Fruit fly (Drosophila melanogaster) whole organism, embryonic: ENCODE results near the gene Oatp33Eb.
A peak's percentile ranks its signal among the peaks of the same experiment; 100 is the strongest.

Experiments used
- ATbp ChIP-seq: fragments of 200-800 bp; sonication (Bioruptor generic); optimal IDR thresholded peaks from 2 replicates; lab custom pipeline; 2017; ENCODE audit warnings: missing biosample characterization, mild to moderate bottlenecking, missing genetic modification characterization, missing genetic modification reagents
- Abd-B ChIP-seq: fragments of 200-800 bp; sonication (Bioruptor generic); optimal IDR thresholded peaks from 2 replicates; lab custom pipeline; 2018; ENCODE audit warnings: missing biosample characterization, mild to moderate bottlenecking, missing genetic modification characterization, moderate library complexity
- BEAF-32 ChIP-seq: fragments of 200-800 bp; sonication (Bioruptor generic); optimal IDR thresholded peaks from 3 replicates; lab custom pipeline; 2017; ENCODE audit warnings: missing biosample characterization, missing genetic modification characterization, mild to moderate bottlenecking, moderate library complexity, missing genetic modification reagents
- Blimp-1 ChIP-seq: fragments of 200-800 bp; sonication (Bioruptor generic); optimal IDR thresholded peaks from 3 replicates; lab custom pipeline; 2018; ENCODE audit warnings: missing biosample characterization, missing genetic modification characterization, mild to moderate bottlenecking, moderate library complexity, missing genetic modification reagents
- CG10321 ChIP-seq: fragments of 200-800 bp; sonication (Bioruptor generic); IDR thresholded peaks from 2 replicates; pipeline ENCODE4 v1.3.6; 2022; ENCODE audit warnings: missing biosample characterization, missing genetic modification characterization
- CG11085 ChIP-seq: fragments of 200-800 bp; sonication (Bioruptor generic); IDR thresholded peaks from 2 replicates; pipeline ENCODE4 v1.3.6; 2022; ENCODE audit warnings: missing biosample characterization, missing genetic modification characterization
- CG13424 ChIP-seq: fragments of 200-800 bp; sonication (Bioruptor generic); optimal IDR thresholded peaks from 2 replicates; lab custom pipeline; 2019; ENCODE audit warnings: missing biosample characterization, mild to moderate bottlenecking, missing genetic modification characterization, moderate library complexity
- CG15696 ChIP-seq: fragments of 200-800 bp; sonication (Bioruptor generic); optimal IDR thresholded peaks from 2 replicates; lab custom pipeline; 2019; ENCODE audit warnings: missing biosample characterization, mild to moderate bottlenecking, missing genetic modification characterization, moderate library complexity
- CG17328 ChIP-seq: fragments of 200-800 bp; sonication (Bioruptor generic); IDR thresholded peaks from 2 replicates; pipeline ENCODE4 v1.3.6; 2022; ENCODE audit warnings: missing biosample characterization, missing genetic modification characterization
- CG2678 ChIP-seq: fragments of 200-800 bp; sonication (Bioruptor generic); optimal IDR thresholded peaks from 3 replicates; lab custom pipeline; 2019; ENCODE audit warnings: missing biosample characterization, mild to moderate bottlenecking, missing genetic modification characterization, moderate library complexity
- CG2712 ChIP-seq: fragments of 200-800 bp; optimal IDR thresholded peaks from 3 replicates; lab custom pipeline; 2019; ENCODE audit warnings: missing biosample characterization, mild to moderate bottlenecking, missing genetic modification characterization, moderate library complexity
- CG33557 ChIP-seq: fragments of 200-800 bp; sonication (Bioruptor generic); optimal IDR thresholded peaks from 2 replicates; lab custom pipeline; 2019; ENCODE audit warnings: missing biosample characterization, mild to moderate bottlenecking, missing genetic modification characterization, moderate library complexity
- CG42726 ChIP-seq: fragments of 200-800 bp; sonication (Bioruptor generic); IDR thresholded peaks from 2 replicates; pipeline ENCODE4 v1.3.6; 2022; ENCODE audit warnings: missing biosample characterization, missing genetic modification characterization; ENCODE audit not compliant: partially characterized antibody
- CG4424 ChIP-seq: fragments of 200-800 bp; sonication (Bioruptor generic); optimal IDR thresholded peaks from 3 replicates; lab custom pipeline; 2016; ENCODE audit warnings: missing biosample characterization, missing genetic modification characterization
- CG4707 ChIP-seq: fragments of 200-800 bp; sonication (Bioruptor generic); optimal IDR thresholded peaks from 2 replicates; lab custom pipeline; 2018; ENCODE audit warnings: missing biosample characterization, mild to moderate bottlenecking, missing genetic modification characterization, moderate library complexity
- CG7987 ChIP-seq: fragments of 200-800 bp; sonication (Bioruptor generic); optimal IDR thresholded peaks from 2 replicates; lab custom pipeline; 2018; ENCODE audit warnings: missing biosample characterization, mild to moderate bottlenecking, missing genetic modification characterization, moderate library complexity
- CG8924 ChIP-seq: fragments of 200-800 bp; optimal IDR thresholded peaks from 3 replicates; lab custom pipeline; 2019; ENCODE audit warnings: missing biosample characterization, mild to moderate bottlenecking, missing genetic modification characterization, moderate library complexity
- Doc2 ChIP-seq: fragments of 200-800 bp; sonication (Bioruptor generic); IDR thresholded peaks from 2 replicates; pipeline ENCODE4 v1.3.6; 2022; ENCODE audit warnings: missing biosample characterization, missing genetic modification characterization
- E2f2 ChIP-seq: fragments of 200-800 bp; sonication (Bioruptor generic); IDR thresholded peaks from 2 replicates; pipeline ENCODE4 v1.3.6; 2022; ENCODE audit warnings: missing biosample characterization, missing genetic modification characterization
- Hmx ChIP-seq: fragments of 200-800 bp; sonication (Bioruptor generic); optimal IDR thresholded peaks from 2 replicates; lab custom pipeline; 2016; ENCODE audit warnings: missing biosample characterization, missing genetic modification characterization
- Neu2 ChIP-seq: fragments of 200-800 bp; sonication (Bioruptor generic); optimal IDR thresholded peaks from 3 replicates; lab custom pipeline; 2016; ENCODE audit warnings: missing biosample characterization, missing genetic modification characterization, borderline replicate concordance
- Nf-YB ChIP-seq: fragments of 200-800 bp; sonication (Bioruptor generic); optimal IDR thresholded peaks from 3 replicates; lab custom pipeline; 2019; ENCODE audit warnings: missing biosample characterization, mild to moderate bottlenecking, missing genetic modification characterization, moderate library complexity
- Nf-YC ChIP-seq: fragments of 200-800 bp; optimal IDR thresholded peaks from 3 replicates; lab custom pipeline; 2019; ENCODE audit warnings: missing biosample characterization, mild to moderate bottlenecking, missing genetic modification characterization, moderate library complexity
- Oli ChIP-seq: fragments of 200-800 bp; sonication (Bioruptor generic); optimal IDR thresholded peaks from 2 replicates; lab custom pipeline; 2018; ENCODE audit warnings: missing biosample characterization, mild to moderate bottlenecking, missing genetic modification characterization, moderate library complexity
- Opbp ChIP-seq: fragments of 200-800 bp; sonication (Bioruptor generic); IDR thresholded peaks from 3 replicates; pipeline ENCODE4 v1.3.6; 2022; ENCODE audit warnings: missing biosample characterization, missing genetic modification characterization; ENCODE audit not compliant: partially characterized antibody
- Sox100B ChIP-seq: fragments of 200-800 bp; sonication (Bioruptor generic); optimal IDR thresholded peaks from 3 replicates; lab custom pipeline; 2018; ENCODE audit warnings: missing biosample characterization, mild to moderate bottlenecking, missing genetic modification characterization
- Sox102F ChIP-seq: fragments of 200-800 bp; sonication (Bioruptor generic); optimal IDR thresholded peaks from 2 replicates; lab custom pipeline; 2018; ENCODE audit warnings: missing biosample characterization, mild to moderate bottlenecking, missing genetic modification characterization, moderate library complexity
- Ssrp ChIP-seq: fragments of 200-800 bp; sonication (Bioruptor generic); optimal IDR thresholded peaks from 2 replicates; lab custom pipeline; 2018; ENCODE audit warnings: missing biosample characterization, mild to moderate bottlenecking, missing genetic modification characterization, moderate library complexity
- aop ChIP-seq: fragments of 200-800 bp; sonication (Bioruptor generic); IDR thresholded peaks from 2 replicates; pipeline ENCODE4 v1.3.6; 2022; ENCODE audit warnings: missing biosample characterization, missing genetic modification characterization
- bsh ChIP-seq, 2 experiments: fragments of 200-800 bp; sonication (Bioruptor generic); optimal IDR thresholded peaks; 2 replicates each; lab custom pipeline; 2017 to 2018; ENCODE audit warnings: mild to moderate bottlenecking in 2 of 2, missing biosample characterization in 2 of 2, missing genetic modification characterization in 2 of 2, moderate library complexity in 1 of 2
- cad ChIP-seq: fragments of >200 bp; optimal IDR thresholded peaks from 2 replicates; lab custom pipeline; 2017; ENCODE audit warnings: missing biosample characterization, missing genetic modification characterization
- cato ChIP-seq: fragments of 200-800 bp; sonication (Bioruptor generic); optimal IDR thresholded peaks from 2 replicates; lab custom pipeline; 2016; ENCODE audit warnings: missing biosample characterization, missing genetic modification characterization, borderline replicate concordance
- caup ChIP-seq: fragments of 200-800 bp; sonication (Bioruptor generic); optimal IDR thresholded peaks from 3 replicates; lab custom pipeline; 2017; ENCODE audit warnings: missing biosample characterization, mild to moderate bottlenecking, missing genetic modification characterization, moderate library complexity; ENCODE audit not compliant: severe bottlenecking
- chinmo ChIP-seq: fragments of 200-800 bp; sonication (Bioruptor generic); IDR thresholded peaks from 4 replicates; pipeline ENCODE4 v1.3.6; 2022; ENCODE audit warnings: missing biosample characterization, missing genetic modification characterization; ENCODE audit not compliant: partially characterized antibody
- chm ChIP-seq: fragments of 200-800 bp; sonication (Bioruptor generic); IDR thresholded peaks from 2 replicates; pipeline ENCODE4 v1.3.6; 2022; ENCODE audit warnings: missing biosample characterization, missing genetic modification characterization
- chn ChIP-seq: fragments of 200-800 bp; sonication (Bioruptor generic); optimal IDR thresholded peaks from 2 replicates; lab custom pipeline; 2016; ENCODE audit warnings: missing biosample characterization, missing genetic modification characterization
- corto ChIP-seq: fragments of 200-800 bp; sonication (Bioruptor generic); optimal IDR thresholded peaks from 2 replicates; lab custom pipeline; 2016; ENCODE audit warnings: missing biosample characterization, mild to moderate bottlenecking, missing genetic modification characterization, moderate library complexity
- ewg ChIP-seq: fragments of 200-800 bp; sonication (Bioruptor generic); optimal IDR thresholded peaks from 3 replicates; lab custom pipeline; 2017; ENCODE audit warnings: mild to moderate bottlenecking, missing biosample characterization, missing genetic modification reagents, missing genetic modification characterization
- fru ChIP-seq: fragments of >200 bp; optimal IDR thresholded peaks from 2 replicates; lab custom pipeline; 2017
- ftz-f1 ChIP-seq: fragments of 200-800 bp; sonication (Bioruptor generic); optimal IDR thresholded peaks from 2 replicates; lab custom pipeline; 2016; ENCODE audit warnings: missing biosample characterization, missing genetic modification characterization
- gcm2 ChIP-seq: fragments of 200-800 bp; sonication (Bioruptor generic); optimal IDR thresholded peaks from 2 replicates; lab custom pipeline; 2016; ENCODE audit warnings: missing biosample characterization, missing genetic modification characterization
- kah ChIP-seq: fragments of 200-800 bp; sonication (Bioruptor generic); optimal IDR thresholded peaks from 2 replicates; lab custom pipeline; 2018; ENCODE audit warnings: missing biosample characterization, mild to moderate bottlenecking, missing genetic modification characterization
- mirr ChIP-seq: fragments of 200-800 bp; sonication (Bioruptor generic); optimal IDR thresholded peaks from 3 replicates; lab custom pipeline; 2018; ENCODE audit warnings: missing biosample characterization, mild to moderate bottlenecking, missing genetic modification characterization
- p53 ChIP-seq: fragments of 200-800 bp; sonication (Bioruptor generic); optimal IDR thresholded peaks from 2 replicates; lab custom pipeline; 2016; ENCODE audit warnings: missing biosample characterization, missing genetic modification characterization
- row ChIP-seq: fragments of 200-800 bp; sonication (Bioruptor generic); IDR thresholded peaks from 3 replicates; pipeline ENCODE4 v1.3.6; 2022; ENCODE audit warnings: missing biosample characterization, missing genetic modification characterization
- sens-2 ChIP-seq: fragments of 200-800 bp; sonication (Bioruptor generic); IDR thresholded peaks from 2 replicates; pipeline ENCODE4 v1.3.6; 2022; ENCODE audit warnings: missing biosample characterization, missing genetic modification characterization
- sna ChIP-seq: fragments of 200-800 bp; sonication (Bioruptor generic); IDR thresholded peaks from 2 replicates; pipeline ENCODE4 v1.3.6; 2022; ENCODE audit warnings: missing biosample characterization, missing genetic modification characterization; ENCODE audit not compliant: partially characterized antibody
- stc ChIP-seq: fragments of 200-800 bp; sonication (Bioruptor generic); IDR thresholded peaks from 2 replicates; pipeline ENCODE4 v1.3.6; 2022; ENCODE audit warnings: missing biosample characterization, missing genetic modification characterization
- vnd ChIP-seq: fragments of 200-800 bp; sonication (Bioruptor generic); IDR thresholded peaks from 3 replicates; pipeline ENCODE4 v1.3.6; 2022; ENCODE audit warnings: missing biosample characterization, missing genetic modification characterization; ENCODE audit not compliant: partially characterized antibody
- wek ChIP-seq: fragments of 200-800 bp; sonication (Bioruptor generic); optimal IDR thresholded peaks from 3 replicates; lab custom pipeline; 2018; ENCODE audit warnings: missing biosample characterization, mild to moderate bottlenecking, missing genetic modification characterization, moderate library complexity

The Oatp33Eb gene

dm6 chr2L:12457201-12457600 is 8.9 kb downstream of the Oatp33Eb start (continued):
- TF ChIP-seq CG7987 (GFP tag; lab: Kevin White, UChicago) (no peak), Hmx (GFP tag; lab: Kevin White, UChicago) (no peak), stc (no peak), Nf-YB (no peak), CG4424 (GFP tag; lab: Kevin White, UChicago) (no peak), Opbp (GFP tag; lab: Robert Waterston, UW) (no peak), corto (no peak), kah (no peak), gcm2 (GFP tag; lab: Kevin White, UChicago) (no peak), fru (lab: Kevin White, UChicago) (no peak), CG33557 (GFP tag; lab: Kevin White, UChicago) (peak; percentile 42), chn (no peak), ewg (GFP tag; lab: Kevin White, UChicago) (no peak), Doc2 (GFP tag; lab: Robert Waterston, UW) (no peak), aop (no peak), bsh (GFP tag; optimal IDR thresholded peaks at IDR 0.05; lab: Kevin White, UChicago) (peak in 1 of 2 experiments; percentile 1), vnd (GFP tag; lab: Robert Waterston, UW) (no peak), Nf-YC (tag; lab: Kevin White, UChicago) (peak; percentile 28), Abd-B (no peak), p53 (no peak), CG13424 (tag; lab: Kevin White, UChicago) (peak; percentile 0), E2f2 (GFP tag; lab: Robert Waterston, UW) (peak; percentile 24; the same call in 1 of the 2 replicates), row (GFP tag; lab: Robert Waterston, UW) (no peak), ftz-f1 (GFP tag; lab: Kevin White, UChicago) (no peak), CG4707 (GFP tag; lab: Kevin White, UChicago) (peak; percentile 1), Ssrp (tag; lab: Kevin White, UChicago) (no peak), CG15696 (tag; lab: Kevin White, UChicago) (peak; percentile 18), Blimp-1 (GFP tag; lab: Kevin White, UChicago) (peak; percentile 59), CG42726 (GFP tag; lab: Robert Waterston, UW) (no peak), CG8924 (tag; lab: Kevin White, UChicago) (peak; percentile 48), Sox100B (GFP tag; lab: Kevin White, UChicago) (no peak), chinmo (peak; percentile 81; the same call in 2 of the 4 replicates), cad (GFP tag; lab: Kevin White, UChicago) (no peak), mirr (GFP tag; lab: Kevin White, UChicago) (peak; percentile 11), ATbp (peak; percentile 17), Neu2 (GFP tag; lab: Kevin White, UChicago) (no peak), chm (GFP tag; lab: Robert Waterston, UW) (peak; percentile 42; the same call in 1 of the 2 replicates), sens-2 (GFP tag; lab: Robert Waterston, UW) (no peak), CG10321 (GFP tag; lab: Robert Waterston, UW) (no peak), cato (GFP tag; lab: Kevin White, UChicago) (no peak), CG11085 (no peak), sna (GFP tag; lab: Robert Waterston, UW) (no peak), wek (GFP tag; lab: Kevin White, UChicago) (peak; percentile 36), Sox102F (GFP tag; lab: Kevin White, UChicago) (no peak), Oli (tag; lab: Kevin White, UChicago) (no peak), caup (GFP tag; lab: Kevin White, UChicago) (no peak), CG17328 (GFP tag; lab: Robert Waterston, UW) (no peak), CG2678 (tag; lab: Kevin White, UChicago) (peak; percentile 1), CG2712 (tag; lab: Kevin White, UChicago) (no peak), BEAF-32 (GFP tag; lab: Kevin White, UChicago) (no peak)
